Fruit fly (Drosophila melanogaster) whole organism, embryonic: ENCODE results near the gene sick.
A peak's percentile ranks its signal among the peaks of the same experiment; 100 is the strongest.

Experiments used
- BEAF-32 ChIP-seq: fragments of 200-800 bp; sonication (Bioruptor generic); optimal IDR thresholded peaks from 3 replicates; lab custom pipeline; 2017; ENCODE audit warnings: missing biosample characterization, missing genetic modification characterization, mild to moderate bottlenecking, moderate library complexity, missing genetic modification reagents
- CG10462 ChIP-seq: fragments of 200-800 bp; sonication (Bioruptor generic); optimal IDR thresholded peaks from 2 replicates; lab custom pipeline; 2016; ENCODE audit warnings: missing biosample characterization, missing genetic modification characterization
- CG11723 ChIP-seq: fragments of 200-800 bp; sonication (Bioruptor generic); optimal IDR thresholded peaks from 2 replicates; lab custom pipeline; 2017; ENCODE audit warnings: missing biosample characterization, mild to moderate bottlenecking, missing genetic modification characterization
- CG12391 ChIP-seq: fragments of 200-800 bp; sonication (Bioruptor generic); optimal IDR thresholded peaks from 3 replicates; lab custom pipeline; 2018; ENCODE audit warnings: missing biosample characterization, mild to moderate bottlenecking, missing genetic modification characterization, moderate library complexity
- CG14014 ChIP-seq: fragments of 200-800 bp; sonication (Bioruptor generic); IDR thresholded peaks from 2 replicates; pipeline ENCODE4 v1.3.6; 2022; ENCODE audit warnings: missing biosample characterization, missing genetic modification characterization
- CG14441 ChIP-seq: fragments of 200-800 bp; sonication (Bioruptor generic); IDR thresholded peaks from 2 replicates; pipeline ENCODE4 v1.3.6; 2022; ENCODE audit warnings: missing biosample characterization, missing genetic modification characterization
- CG17361 ChIP-seq: fragments of 200-800 bp; sonication (Bioruptor generic); IDR thresholded peaks from 3 replicates; pipeline ENCODE4 v1.3.6; 2022; ENCODE audit warnings: missing biosample characterization, missing genetic modification characterization
- CG18476 ChIP-seq: fragments of 200-800 bp; sonication (Bioruptor generic); optimal IDR thresholded peaks from 2 replicates; lab custom pipeline; 2016; ENCODE audit warnings: missing biosample characterization, mild to moderate bottlenecking, missing genetic modification characterization
- CG31441 ChIP-seq: fragments of 200-800 bp; sonication (Bioruptor generic); IDR thresholded peaks from 2 replicates; pipeline ENCODE4 v1.3.6; 2022; ENCODE audit warnings: missing biosample characterization, missing genetic modification characterization
- CG32772 ChIP-seq: fragments of 200-800 bp; sonication (Bioruptor generic); IDR thresholded peaks from 2 replicates; pipeline ENCODE4 v1.3.6; 2022; ENCODE audit warnings: missing biosample characterization, missing genetic modification characterization
- CG4328 ChIP-seq: fragments of 200-800 bp; sonication (Bioruptor generic); optimal IDR thresholded peaks from 3 replicates; lab custom pipeline; 2017; ENCODE audit warnings: missing biosample characterization, missing genetic modification reagents, missing genetic modification characterization
- CG4617 ChIP-seq: fragments of 200-800 bp; sonication (Bioruptor generic); optimal IDR thresholded peaks from 3 replicates; lab custom pipeline; 2016; ENCODE audit warnings: missing biosample characterization, missing genetic modification characterization, borderline replicate concordance
- CG8290 ChIP-seq, 3 experiments: fragments of 200-800 bp; sonication (Bioruptor generic); optimal IDR thresholded peaks; 2 replicates each; lab custom pipeline; 2016 to 2019; ENCODE audit warnings: missing biosample characterization in 3 of 3, missing genetic modification characterization in 3 of 3, mild to moderate bottlenecking in 2 of 3, moderate library complexity in 1 of 3
- CG8359 ChIP-seq: fragments of 200-800 bp; sonication (Bioruptor generic); optimal IDR thresholded peaks from 2 replicates; lab custom pipeline; 2017; ENCODE audit warnings: missing biosample characterization, mild to moderate bottlenecking, missing genetic modification characterization, borderline replicate concordance
- Chrac-16 ChIP-seq: fragments of 200-800 bp; sonication (Bioruptor generic); optimal IDR thresholded peaks from 3 replicates; lab custom pipeline; 2016; ENCODE audit warnings: missing biosample characterization, missing genetic modification characterization
- Dad ChIP-seq: fragments of 200-800 bp; sonication (Bioruptor generic); optimal IDR thresholded peaks from 3 replicates; lab custom pipeline; 2016; ENCODE audit warnings: missing biosample characterization, missing genetic modification characterization
- Doc2 ChIP-seq: fragments of 200-800 bp; sonication (Bioruptor generic); IDR thresholded peaks from 2 replicates; pipeline ENCODE4 v1.3.6; 2022; ENCODE audit warnings: missing biosample characterization, missing genetic modification characterization
- Gsc ChIP-seq: fragments of 200-800 bp; sonication (Bioruptor generic); IDR thresholded peaks from 2 replicates; pipeline ENCODE4 v1.3.6; 2022; ENCODE audit warnings: missing biosample characterization, missing genetic modification characterization
- Kr ChIP-seq: fragments of 200-800 bp; sonication (Bioruptor generic); optimal IDR thresholded peaks from 2 replicates; lab custom pipeline; 2017; ENCODE audit warnings: missing biosample characterization, mild to moderate bottlenecking, missing genetic modification characterization
- Mad ChIP-seq: fragments of 200-800 bp; sonication (Bioruptor generic); optimal IDR thresholded peaks from 2 replicates; lab custom pipeline; 2016; ENCODE audit warnings: missing biosample characterization, missing genetic modification characterization
- Max ChIP-seq: fragments of 200-800 bp; sonication (Bioruptor generic); optimal IDR thresholded peaks from 2 replicates; lab custom pipeline; 2016; ENCODE audit warnings: missing biosample characterization, mild to moderate bottlenecking, missing genetic modification characterization
- Nf-YB ChIP-seq: fragments of 200-800 bp; sonication (Bioruptor generic); optimal IDR thresholded peaks from 3 replicates; lab custom pipeline; 2019; ENCODE audit warnings: missing biosample characterization, mild to moderate bottlenecking, missing genetic modification characterization, moderate library complexity
- Nf-YC ChIP-seq: fragments of 200-800 bp; optimal IDR thresholded peaks from 3 replicates; lab custom pipeline; 2019; ENCODE audit warnings: missing biosample characterization, mild to moderate bottlenecking, missing genetic modification characterization, moderate library complexity
- Rx ChIP-seq: fragments of 200-800 bp; sonication (Bioruptor generic); IDR thresholded peaks from 2 replicates; pipeline ENCODE4 v1.3.6; 2022; ENCODE audit warnings: missing biosample characterization, missing genetic modification characterization
- Sin3A ChIP-seq: fragments of >200 bp; optimal IDR thresholded peaks from 2 replicates; lab custom pipeline; 2018
- Spps ChIP-seq: fragments of 200-800 bp; sonication (Bioruptor generic); optimal IDR thresholded peaks from 2 replicates; lab custom pipeline; 2018; ENCODE audit warnings: missing biosample characterization, mild to moderate bottlenecking, missing genetic modification characterization
- Trl ChIP-seq, 3 experiments: fragments of >200 bp in 2 of 3; fragments of 200-800 bp in 1 of 3; sonication (Bioruptor generic) in 1 of 3; optimal IDR thresholded peaks; 2 replicates in 1 of 3; 3 replicates in 2 of 3; lab custom pipeline; 2016 to 2017; ENCODE audit warnings: missing biosample characterization in 1 of 3, missing genetic modification characterization in 1 of 3
- Usf ChIP-seq: fragments of 200-800 bp; sonication (Bioruptor generic); optimal IDR thresholded peaks from 2 replicates; lab custom pipeline; 2017; ENCODE audit warnings: missing genotype, missing biosample characterization, missing genetic modification characterization
- ash1 ChIP-seq: fragments of 200-800 bp; sonication (Bioruptor generic); optimal IDR thresholded peaks from 2 replicates; lab custom pipeline; 2018; ENCODE audit warnings: missing biosample characterization, mild to moderate bottlenecking, missing genetic modification characterization
- cato ChIP-seq: fragments of 200-800 bp; sonication (Bioruptor generic); optimal IDR thresholded peaks from 2 replicates; lab custom pipeline; 2016; ENCODE audit warnings: missing biosample characterization, missing genetic modification characterization, borderline replicate concordance
- croc ChIP-seq: fragments of 200-800 bp; sonication (Bioruptor generic); conservative IDR thresholded peaks from 3 replicates; pipeline ENCODE4 v1.3.6; 2022; ENCODE audit warnings: missing biosample characterization, missing genetic modification characterization
- dysf ChIP-seq: fragments of 200-800 bp; sonication (Bioruptor generic); IDR thresholded peaks from 3 replicates; pipeline ENCODE4 v1.3.6; 2022; ENCODE audit warnings: missing biosample characterization, missing genetic modification characterization
- ems ChIP-seq: fragments of 200-800 bp; sonication (Bioruptor generic); optimal IDR thresholded peaks from 3 replicates; lab custom pipeline; 2016; ENCODE audit warnings: missing biosample characterization, missing genetic modification characterization
- hb ChIP-seq: fragments of 200-800 bp; sonication (Bioruptor generic); IDR thresholded peaks from 3 replicates; pipeline ENCODE4 v1.3.6; 2022; ENCODE audit warnings: missing biosample characterization, missing genetic modification characterization; ENCODE audit not compliant: partially characterized antibody
- jumu ChIP-seq: fragments of 200-800 bp; sonication (Bioruptor generic); optimal IDR thresholded peaks from 3 replicates; lab custom pipeline; 2016; ENCODE audit warnings: missing biosample characterization, missing genetic modification characterization
- kah ChIP-seq: fragments of 200-800 bp; sonication (Bioruptor generic); optimal IDR thresholded peaks from 2 replicates; lab custom pipeline; 2018; ENCODE audit warnings: missing biosample characterization, mild to moderate bottlenecking, missing genetic modification characterization
- kni ChIP-seq: fragments of 200-800 bp; sonication (Bioruptor generic); optimal IDR thresholded peaks from 3 replicates; lab custom pipeline; 2017; ENCODE audit warnings: mild to moderate bottlenecking, missing biosample characterization, missing genetic modification reagents, missing genetic modification characterization
- lov ChIP-seq, 2 experiments: fragments of 200-800 bp in 1 of 2; fragments of >200 bp in 1 of 2; sonication (Bioruptor generic) in 1 of 2; IDR thresholded peaks in 1 of 2; optimal IDR thresholded peaks in 1 of 2; 2 replicates in 1 of 2; 3 replicates in 1 of 2; pipeline versions ENCODE4 v1.3.6 to Lab custom; 2017 to 2022; ENCODE audit warnings: missing biosample characterization in 1 of 2, missing genetic modification characterization in 1 of 2
- nerfin-1 ChIP-seq: fragments of 200-800 bp; sonication (Bioruptor generic); optimal IDR thresholded peaks from 3 replicates; lab custom pipeline; 2019; ENCODE audit warnings: missing biosample characterization, mild to moderate bottlenecking, missing genetic modification characterization, moderate library complexity
- org-1 ChIP-seq: fragments of 200-800 bp; sonication (Bioruptor generic); optimal IDR thresholded peaks from 2 replicates; lab custom pipeline; 2017; ENCODE audit warnings: missing biosample characterization, missing genetic modification characterization
- pho ChIP-seq: fragments of 200-800 bp; sonication (Bioruptor generic); optimal IDR thresholded peaks from 2 replicates; lab custom pipeline; 2016; ENCODE audit warnings: missing biosample characterization, missing genetic modification characterization
- scrt ChIP-seq: fragments of 200-800 bp; sonication (Bioruptor generic); optimal IDR thresholded peaks from 2 replicates; lab custom pipeline; 2018; ENCODE audit warnings: missing biosample characterization, mild to moderate bottlenecking, missing genetic modification characterization, moderate library complexity
- sd ChIP-seq: fragments of 200-800 bp; sonication (Bioruptor generic); optimal IDR thresholded peaks from 3 replicates; lab custom pipeline; 2018; ENCODE audit warnings: missing biosample characterization, mild to moderate bottlenecking, missing genetic modification characterization, moderate library complexity
- sna ChIP-seq: fragments of 200-800 bp; sonication (Bioruptor generic); IDR thresholded peaks from 2 replicates; pipeline ENCODE4 v1.3.6; 2022; ENCODE audit warnings: missing biosample characterization, missing genetic modification characterization; ENCODE audit not compliant: partially characterized antibody
- ssp ChIP-seq: fragments of 200-800 bp; sonication (Bioruptor generic); IDR thresholded peaks from 2 replicates; pipeline ENCODE4 v1.3.6; 2022; ENCODE audit warnings: missing biosample characterization, missing genetic modification characterization
- tap ChIP-seq: fragments of 200-800 bp; optimal IDR thresholded peaks from 3 replicates; lab custom pipeline; 2019; ENCODE audit warnings: missing biosample characterization, mild to moderate bottlenecking, missing genetic modification characterization, moderate library complexity
- zfh1 ChIP-seq: fragments of 200-800 bp; sonication (Bioruptor generic); IDR thresholded peaks from 3 replicates; pipeline ENCODE4 v1.3.6; 2022; ENCODE audit warnings: missing biosample characterization, missing genetic modification characterization

Gene sick

dm6 chr2L:19902693-19903267 lies 106.6 kb downstream of the sick start (continued):
- no peak for TF ChIP-seq CG8290 (GFP tag; optimal IDR thresholded peaks at IDR 0.05; lab: Kevin White, UChicago)
- TF ChIP-seq CG8290 (tag; optimal IDR thresholded peaks at IDR 0.05; lab: Kevin White, UChicago), result no peak
- no peak for TF ChIP-seq Spps (tag; lab: Kevin White, UChicago)
- 0 out of 3 replicates have a peak, but pooled peaks have one; percentile 25 for TF ChIP-seq zfh1 (GFP tag; lab: Robert Waterston, UW)
- no peak for TF ChIP-seq Nf-YB
- no peak for TF ChIP-seq BEAF-32
- TF ChIP-seq scrt, result no peak
- TF ChIP-seq sd (tag; lab: Kevin White, UChicago), result peak; percentile 35
- no peak for TF ChIP-seq tap
- TF ChIP-seq org-1 (GFP tag; lab: Kevin White, UChicago), result no peak
- no peak for TF ChIP-seq CG14014
- no peak for TF ChIP-seq CG12391 (tag; lab: Kevin White, UChicago)
- TF ChIP-seq Doc2 (GFP tag; lab: Robert Waterston, UW), result no peak
- no peak for TF ChIP-seq lov (optimal IDR thresholded peaks at IDR 0.05; lab: Kevin White, UChicago)
- 0 out of 3 replicates have a peak, but pooled peaks have one; percentile 39 for TF ChIP-seq lov (GFP tag; IDR thresholded peaks at IDR 0.05; lab: Robert Waterston, UW)
- TF ChIP-seq Mad, result no peak
- TF ChIP-seq Gsc (GFP tag; lab: Robert Waterston, UW), result no peak
- TF ChIP-seq ems (GFP tag; lab: Kevin White, UChicago), result no peak
- no peak for TF ChIP-seq CG4617 (GFP tag; lab: Kevin White, UChicago)
- no peak for TF ChIP-seq cato (GFP tag; lab: Kevin White, UChicago)
- TF ChIP-seq Kr, result peak; percentile 44
- no peak for TF ChIP-seq kah (GFP tag; lab: Kevin White, UChicago)
- no peak for TF ChIP-seq Chrac-16
- no peak for TF ChIP-seq CG4328 (GFP tag; lab: Kevin White, UChicago)
- no peak for TF ChIP-seq jumu (GFP tag; lab: Kevin White, UChicago)
- TF ChIP-seq pho (GFP tag; lab: Kevin White, UChicago), result no peak
- TF ChIP-seq kni (GFP tag; lab: Kevin White, UChicago), result peak; percentile 65
- no peak for TF ChIP-seq sna (GFP tag; lab: Robert Waterston, UW)
- TF ChIP-seq CG32772 (GFP tag; lab: Robert Waterston, UW), result no peak
- TF ChIP-seq dysf (GFP tag; lab: Robert Waterston, UW), result no peak
- TF ChIP-seq hb, result no peak
- no peak for TF ChIP-seq croc (GFP tag; lab: Robert Waterston, UW)
- TF ChIP-seq Trl (optimal IDR thresholded peaks at IDR 0.05; lab: Kevin White, UChicago), result no peak
- TF ChIP-seq Trl (GFP tag; optimal IDR thresholded peaks at IDR 0.05; lab: Kevin White, UChicago), result no peak
- TF ChIP-seq Nf-YC (tag; lab: Kevin White, UChicago), result no peak
- TF ChIP-seq Dad (GFP tag; lab: Kevin White, UChicago), result no peak
- TF ChIP-seq Usf (GFP tag; lab: Kevin White, UChicago), result no peak
- peak; percentile 96 for TF ChIP-seq nerfin-1 (tag; lab: Kevin White, UChicago)
- no peak for TF ChIP-seq Sin3A (lab: Kevin White, UChicago)
- no peak for TF ChIP-seq CG10462 (GFP tag; lab: Kevin White, UChicago)
- TF ChIP-seq CG18476 (GFP tag; lab: Kevin White, UChicago), result peak; percentile 76
- TF ChIP-seq ash1 (GFP tag; lab: Kevin White, UChicago), result no peak
- TF ChIP-seq Rx, result no peak
- no peak for TF ChIP-seq CG14441 (GFP tag; lab: Robert Waterston, UW)
- TF ChIP-seq CG8359 (GFP tag; lab: Kevin White, UChicago), result no peak
- no peak for TF ChIP-seq Max
- TF ChIP-seq CG17361 (GFP tag; lab: Robert Waterston, UW), result no peak
- TF ChIP-seq CG31441 (GFP tag; lab: Robert Waterston, UW), result no peak
- TF ChIP-seq CG11723, result no peak
- TF ChIP-seq ssp (GFP tag; lab: Robert Waterston, UW), result no peak
